Fruit fly (Drosophila melanogaster) whole organism, embryonic: ENCODE results near the gene RpL8.

Experiments used
- Antp ChIP-seq: fragments of 200-800 bp; sonication (Bioruptor generic); optimal IDR thresholded peaks from 3 replicates; lab custom pipeline; 2016; ENCODE audit warnings: missing biosample characterization, missing genetic modification characterization
- CG11560 ChIP-seq: fragments of 200-800 bp; sonication (Bioruptor generic); IDR thresholded peaks from 3 replicates; pipeline ENCODE4 v1.3.6; 2022; ENCODE audit warnings: missing biosample characterization, missing genetic modification characterization
- CG12219 ChIP-seq: fragments of 200-800 bp; sonication (Bioruptor generic); optimal IDR thresholded peaks from 3 replicates; lab custom pipeline; 2018; ENCODE audit warnings: missing biosample characterization, mild to moderate bottlenecking, missing genetic modification characterization
- CG12299 ChIP-seq: fragments of 200-800 bp; sonication (Bioruptor generic); optimal IDR thresholded peaks from 2 replicates; lab custom pipeline; 2018; ENCODE audit warnings: missing biosample characterization, mild to moderate bottlenecking, missing genetic modification characterization
- CG12744 ChIP-seq: fragments of 200-800 bp; sonication (Bioruptor generic); optimal IDR thresholded peaks from 2 replicates; lab custom pipeline; 2016; ENCODE audit warnings: missing biosample characterization, missing genetic modification characterization
- CG14860 ChIP-seq: fragments of 200-800 bp; sonication (Bioruptor generic); IDR thresholded peaks from 3 replicates; pipeline ENCODE4 v1.3.6; 2022; ENCODE audit warnings: missing biosample characterization, missing genetic modification characterization; ENCODE audit not compliant: partially characterized antibody
- CG1602 ChIP-seq: fragments of 200-800 bp; sonication (Bioruptor generic); optimal IDR thresholded peaks from 3 replicates; lab custom pipeline; 2016; ENCODE audit warnings: missing biosample characterization, missing genetic modification characterization
- CG17385 ChIP-seq: fragments of 200-800 bp; sonication (Bioruptor generic); optimal IDR thresholded peaks from 3 replicates; lab custom pipeline; 2018; ENCODE audit warnings: missing biosample characterization, mild to moderate bottlenecking, missing genetic modification characterization
- CG17802 ChIP-seq: fragments of 200-800 bp; sonication (Bioruptor generic); optimal IDR thresholded peaks from 2 replicates; lab custom pipeline; 2018; ENCODE audit warnings: missing biosample characterization, mild to moderate bottlenecking, missing genetic modification characterization, moderate library complexity
- CG18476 ChIP-seq: fragments of 200-800 bp; sonication (Bioruptor generic); optimal IDR thresholded peaks from 2 replicates; lab custom pipeline; 2016; ENCODE audit warnings: missing biosample characterization, mild to moderate bottlenecking, missing genetic modification characterization
- CG18764 ChIP-seq: fragments of 200-800 bp; sonication (Bioruptor generic); optimal IDR thresholded peaks from 3 replicates; lab custom pipeline; 2016; ENCODE audit warnings: missing biosample characterization, missing genetic modification characterization
- CG2202 ChIP-seq: fragments of 200-800 bp; sonication (Bioruptor generic); optimal IDR thresholded peaks from 2 replicates; lab custom pipeline; 2018; ENCODE audit warnings: missing biosample characterization, mild to moderate bottlenecking, missing genetic modification characterization
- CG2889 ChIP-seq: fragments of 200-800 bp; sonication (Bioruptor generic); IDR thresholded peaks from 3 replicates; pipeline ENCODE4 v1.3.6; 2022; ENCODE audit warnings: missing biosample characterization, missing genetic modification characterization
- CG4328 ChIP-seq: fragments of 200-800 bp; sonication (Bioruptor generic); optimal IDR thresholded peaks from 3 replicates; lab custom pipeline; 2017; ENCODE audit warnings: missing biosample characterization, missing genetic modification reagents, missing genetic modification characterization
- CG4854 ChIP-seq: fragments of 200-800 bp; sonication (Bioruptor generic); optimal IDR thresholded peaks from 2 replicates; lab custom pipeline; 2016; ENCODE audit warnings: missing biosample characterization, missing genetic modification characterization, inconsistent platforms
- CG5953 ChIP-seq: fragments of 200-800 bp; sonication (Bioruptor generic); IDR thresholded peaks from 2 replicates; pipeline ENCODE4 v1.3.6; 2022; ENCODE audit warnings: missing biosample characterization, missing genetic modification characterization
- CG6791 ChIP-seq: fragments of 200-800 bp; sonication (Bioruptor generic); IDR thresholded peaks from 3 replicates; pipeline ENCODE4 v1.3.6; 2022; ENCODE audit warnings: missing biosample characterization, missing genetic modification characterization; ENCODE audit not compliant: partially characterized antibody
- CG7928 ChIP-seq: fragments of 200-800 bp; sonication (Bioruptor generic); optimal IDR thresholded peaks from 2 replicates; lab custom pipeline; 2017; ENCODE audit warnings: missing biosample characterization, mild to moderate bottlenecking, missing genetic modification characterization
- CG7987 ChIP-seq: fragments of 200-800 bp; sonication (Bioruptor generic); optimal IDR thresholded peaks from 2 replicates; lab custom pipeline; 2018; ENCODE audit warnings: missing biosample characterization, mild to moderate bottlenecking, missing genetic modification characterization, moderate library complexity
- CG8089 ChIP-seq: fragments of 200-800 bp; sonication (Bioruptor generic); optimal IDR thresholded peaks from 3 replicates; lab custom pipeline; 2016; ENCODE audit warnings: missing biosample characterization, missing genetic modification characterization
- CG8944 ChIP-seq: fragments of 200-800 bp; sonication (Bioruptor generic); optimal IDR thresholded peaks from 3 replicates; lab custom pipeline; 2016; ENCODE audit warnings: missing biosample characterization, missing genetic modification characterization
- Camta ChIP-seq: fragments of 200-800 bp; sonication (Bioruptor generic); optimal IDR thresholded peaks from 2 replicates; lab custom pipeline; 2016; ENCODE audit warnings: missing biosample characterization, missing genetic modification characterization
- Drgx ChIP-seq: fragments of 200-800 bp; sonication (Bioruptor generic); IDR thresholded peaks from 2 replicates; pipeline ENCODE4 v1.3.6; 2022; ENCODE audit warnings: missing biosample characterization, missing genetic modification characterization
- Elba2 ChIP-seq: fragments of 200-800 bp; sonication (Bioruptor generic); optimal IDR thresholded peaks from 3 replicates; lab custom pipeline; 2016; ENCODE audit warnings: missing biosample characterization, missing genetic modification characterization
- HmgZ ChIP-seq: fragments of 200-800 bp; sonication (Bioruptor generic); optimal IDR thresholded peaks from 2 replicates; lab custom pipeline; 2018; ENCODE audit warnings: missing biosample characterization, mild to moderate bottlenecking, missing genetic modification characterization
- Mad ChIP-seq: fragments of 200-800 bp; sonication (Bioruptor generic); optimal IDR thresholded peaks from 2 replicates; lab custom pipeline; 2016; ENCODE audit warnings: missing biosample characterization, missing genetic modification characterization
- Meics ChIP-seq: fragments of 200-800 bp; sonication (Bioruptor generic); optimal IDR thresholded peaks from 2 replicates; lab custom pipeline; 2017; ENCODE audit warnings: missing biosample characterization, mild to moderate bottlenecking, missing genetic modification characterization
- Mrtf ChIP-seq: fragments of 200-800 bp; sonication (Bioruptor generic); IDR thresholded peaks from 3 replicates; pipeline ENCODE4 v1.3.6; 2022; ENCODE audit warnings: missing biosample characterization, missing genetic modification characterization
- Opbp ChIP-seq: fragments of 200-800 bp; sonication (Bioruptor generic); IDR thresholded peaks from 3 replicates; pipeline ENCODE4 v1.3.6; 2022; ENCODE audit warnings: missing biosample characterization, missing genetic modification characterization; ENCODE audit not compliant: partially characterized antibody
- Ravus ChIP-seq: fragments of 200-800 bp; sonication (Bioruptor generic); IDR thresholded peaks from 2 replicates; pipeline ENCODE4 v1.3.6; 2022; ENCODE audit warnings: missing biosample characterization, missing genetic modification characterization
- Trl ChIP-seq, 3 experiments: fragments of >200 bp in 2 of 3; fragments of 200-800 bp in 1 of 3; sonication (Bioruptor generic) in 1 of 3; optimal IDR thresholded peaks; 2 replicates in 1 of 3; 3 replicates in 2 of 3; lab custom pipeline; 2016 to 2017; ENCODE audit warnings: missing biosample characterization in 1 of 3, missing genetic modification characterization in 1 of 3
- abd-A ChIP-seq: fragments of 200-800 bp; sonication (Bioruptor generic); optimal IDR thresholded peaks from 3 replicates; lab custom pipeline; 2019; ENCODE audit warnings: missing biosample characterization, mild to moderate bottlenecking, missing genetic modification characterization, moderate library complexity
- amos ChIP-seq: fragments of 200-800 bp; sonication (Bioruptor generic); IDR thresholded peaks from 2 replicates; pipeline ENCODE4 v1.3.6; 2022; ENCODE audit warnings: missing biosample characterization, missing genetic modification characterization; ENCODE audit not compliant: partially characterized antibody
- aop ChIP-seq: fragments of 200-800 bp; sonication (Bioruptor generic); IDR thresholded peaks from 2 replicates; pipeline ENCODE4 v1.3.6; 2022; ENCODE audit warnings: missing biosample characterization, missing genetic modification characterization
- crol ChIP-seq: fragments of 200-800 bp; sonication (Bioruptor generic); IDR thresholded peaks from 2 replicates; pipeline ENCODE4 v1.3.6; 2022; ENCODE audit warnings: missing biosample characterization, missing genetic modification characterization
- da ChIP-seq: fragments of 200-800 bp; sonication (Bioruptor generic); optimal IDR thresholded peaks from 2 replicates; lab custom pipeline; 2016; ENCODE audit warnings: missing biosample characterization, missing genetic modification characterization
- dpn ChIP-seq, 2 experiments: fragments of 200-800 bp; sonication (Bioruptor generic); optimal IDR thresholded peaks; 3 replicates each; lab custom pipeline; 2016; ENCODE audit warnings: missing biosample characterization in 2 of 2, missing genetic modification characterization in 2 of 2
- ems ChIP-seq: fragments of 200-800 bp; sonication (Bioruptor generic); optimal IDR thresholded peaks from 3 replicates; lab custom pipeline; 2016; ENCODE audit warnings: missing biosample characterization, missing genetic modification characterization
- esg ChIP-seq: fragments of 200-800 bp; sonication (Bioruptor generic); conservative IDR thresholded peaks from 2 replicates; pipeline ENCODE4 v1.3.6; 2022; ENCODE audit warnings: missing biosample characterization, missing genetic modification characterization
- fu2 ChIP-seq: fragments of 200-800 bp; sonication (Bioruptor generic); optimal IDR thresholded peaks from 2 replicates; lab custom pipeline; 2016; ENCODE audit warnings: missing biosample characterization, missing genetic modification characterization
- gcm ChIP-seq: fragments of 200-800 bp; sonication (Bioruptor generic); optimal IDR thresholded peaks from 2 replicates; lab custom pipeline; 2019; ENCODE audit warnings: missing biosample characterization, mild to moderate bottlenecking, missing genetic modification characterization, moderate library complexity
- gsb ChIP-seq: fragments of 200-800 bp; sonication (Bioruptor generic); IDR thresholded peaks from 2 replicates; pipeline ENCODE4 v1.3.6; 2022; ENCODE audit warnings: missing biosample characterization, missing genetic modification characterization
- pfk ChIP-seq: fragments of 200-800 bp; sonication (Bioruptor generic); optimal IDR thresholded peaks from 2 replicates; lab custom pipeline; 2018; ENCODE audit warnings: missing biosample characterization, mild to moderate bottlenecking, missing genetic modification characterization, moderate library complexity
- sd ChIP-seq: fragments of 200-800 bp; sonication (Bioruptor generic); optimal IDR thresholded peaks from 3 replicates; lab custom pipeline; 2018; ENCODE audit warnings: missing biosample characterization, mild to moderate bottlenecking, missing genetic modification characterization, moderate library complexity
- shn ChIP-seq: fragments of 200-800 bp; sonication (Bioruptor generic); optimal IDR thresholded peaks from 3 replicates; lab custom pipeline; 2016; ENCODE audit warnings: missing biosample characterization, missing genetic modification characterization
- sob ChIP-seq: fragments of 200-800 bp; sonication (Bioruptor generic); IDR thresholded peaks from 2 replicates; pipeline ENCODE4 v1.3.6; 2022; ENCODE audit warnings: missing biosample characterization, missing genetic modification characterization
- sqz ChIP-seq: fragments of 200-800 bp; sonication (Bioruptor generic); optimal IDR thresholded peaks from 3 replicates; lab custom pipeline; 2018; ENCODE audit warnings: missing biosample characterization, mild to moderate bottlenecking, missing genetic modification characterization
- ssp ChIP-seq: fragments of 200-800 bp; sonication (Bioruptor generic); IDR thresholded peaks from 2 replicates; pipeline ENCODE4 v1.3.6; 2022; ENCODE audit warnings: missing biosample characterization, missing genetic modification characterization
- usp ChIP-seq: fragments of >200 bp; optimal IDR thresholded peaks from 2 replicates; lab custom pipeline; 2017; ENCODE audit warnings: missing biosample characterization, missing genetic modification characterization
- z ChIP-seq: fragments of 200-800 bp; sonication (Bioruptor generic); IDR thresholded peaks from 3 replicates; pipeline ENCODE4 v1.3.6; 2022; ENCODE audit warnings: missing biosample characterization, missing genetic modification characterization

Gene RpL8

dm6 chr3L:2589167-2589910 lies 2.1 kb downstream of the RpL8 start, which contains the start of gene dos (continued):
- TF ChIP-seq Drgx (no peak), CG18476 (GFP tag; lab: Kevin White, UChicago) (peak; percentile 66), sqz (GFP tag; lab: Kevin White, UChicago) (no peak), Antp (GFP tag; lab: Kevin White, UChicago) (peak; percentile 24), Trl (optimal IDR thresholded peaks at IDR 0.05; lab: Kevin White, UChicago) (no peak), Trl (GFP tag; optimal IDR thresholded peaks at IDR 0.05; lab: Kevin White, UChicago) (peak; percentile 61), CG7987 (GFP tag; lab: Kevin White, UChicago) (peak; percentile 19), CG12299 (tag; lab: Kevin White, UChicago) (peak; percentile 3), ssp (GFP tag; lab: Robert Waterston, UW) (no peak), sob (0 out of 2 replicates have a peak, but pooled peaks have one; percentile 32), Meics (peak; percentile 14), dpn (GFP tag; optimal IDR thresholded peaks at IDR 0.05; lab: Kevin White, UChicago) (peak; percentile 43 to 66), CG7928 (GFP tag; lab: Kevin White, UChicago) (peak; percentile 27), ems (GFP tag; lab: Kevin White, UChicago) (peak; percentile 62), Mad (GFP tag; lab: Kevin White, UChicago) (peak; percentile 73), CG4328 (GFP tag; lab: Kevin White, UChicago) (peak; percentile 8), CG17802 (peak; percentile 27), abd-A (tag; lab: Kevin White, UChicago) (peak; percentile 42), Mrtf (GFP tag; lab: Robert Waterston, UW) (no peak), CG1602 (GFP tag; lab: Kevin White, UChicago) (peak; percentile 14), CG17385 (GFP tag; lab: Kevin White, UChicago) (peak; percentile 46), fu2 (no peak), gcm (peak; percentile 12), da (no peak), CG8089 (no peak), Opbp (GFP tag; lab: Robert Waterston, UW) (peak; percentile 76; the same call in 2 of the 3 replicates), CG12744 (GFP tag; lab: Kevin White, UChicago) (no peak), HmgZ (tag; lab: Kevin White, UChicago) (peak; percentile 58), CG14860 (GFP tag; lab: Robert Waterston, UW) (peak; percentile 61), CG12219 (GFP tag; lab: Kevin White, UChicago) (no peak), amos (GFP tag; lab: Robert Waterston, UW) (peak; percentile 80), crol (GFP tag; lab: Robert Waterston, UW) (no peak), CG8944 (GFP tag; lab: Kevin White, UChicago) (peak; percentile 17), gsb (no peak), shn (peak; percentile 4), CG11560 (peak; percentile 99), z (GFP tag; lab: Robert Waterston, UW) (no peak), Camta (GFP tag; lab: Kevin White, UChicago) (no peak), usp (GFP tag; lab: Kevin White, UChicago) (no peak), CG2889 (GFP tag; lab: Robert Waterston, UW) (no peak), aop (GFP tag; lab: Robert Waterston, UW) (no peak), CG2202 (tag; lab: Kevin White, UChicago) (peak; percentile 37), pfk (GFP tag; lab: Kevin White, UChicago) (no peak), Ravus (GFP tag; lab: Robert Waterston, UW) (no peak), sd (tag; lab: Kevin White, UChicago) (peak; percentile 32), CG18764 (GFP tag; lab: Kevin White, UChicago) (peak; percentile 29), Elba2 (no peak), CG6791 (GFP tag; lab: Robert Waterston, UW) (peak; percentile 78), esg (GFP tag; lab: Robert Waterston, UW) (no peak), CG4854 (GFP tag; lab: Kevin White, UChicago) (peak; percentile 49), CG5953 (GFP tag; lab: Robert Waterston, UW) (no peak)
